Fruit fly (Drosophila melanogaster) whole organism, embryonic: ENCODE measurements around the gene mRpL51.

Experiments used
- Adf1 ChIP-seq: fragments of 200-800 bp; sonication (Bioruptor generic); IDR thresholded peaks from 2 replicates; pipeline ENCODE4 v1.3.6; 2022; ENCODE audit warnings: missing biosample characterization, missing genetic modification characterization
- Bteb2 ChIP-seq: fragments of 200-800 bp; sonication (Bioruptor generic); optimal IDR thresholded peaks from 2 replicates; lab custom pipeline; 2016; ENCODE audit warnings: missing biosample characterization, missing genetic modification characterization
- CG10147 ChIP-seq: fragments of 200-800 bp; sonication (Bioruptor generic); optimal IDR thresholded peaks from 2 replicates; lab custom pipeline; 2019; ENCODE audit warnings: missing biosample characterization, mild to moderate bottlenecking, missing genetic modification characterization, moderate library complexity
- CG11093 ChIP-seq: fragments of 200-800 bp; sonication (Bioruptor generic); IDR thresholded peaks from 3 replicates; pipeline ENCODE4 v1.3.6; 2022; ENCODE audit warnings: missing biosample characterization, missing genetic modification characterization
- CG11456 ChIP-seq: fragments of 200-800 bp; sonication (Bioruptor generic); IDR thresholded peaks from 3 replicates; pipeline ENCODE4 v1.3.6; 2022; ENCODE audit warnings: missing biosample characterization, missing genetic modification characterization
- CG11696 ChIP-seq: fragments of 200-800 bp; sonication (Bioruptor generic); IDR thresholded peaks from 2 replicates; pipeline ENCODE4 v1.3.6; 2022; ENCODE audit warnings: missing biosample characterization, missing genetic modification characterization
- CG18476 ChIP-seq: fragments of 200-800 bp; sonication (Bioruptor generic); optimal IDR thresholded peaks from 2 replicates; lab custom pipeline; 2016; ENCODE audit warnings: missing biosample characterization, mild to moderate bottlenecking, missing genetic modification characterization
- CG2116 ChIP-seq: fragments of 200-800 bp; sonication (Bioruptor generic); optimal IDR thresholded peaks from 3 replicates; lab custom pipeline; 2018; ENCODE audit warnings: missing biosample characterization, mild to moderate bottlenecking, missing genetic modification characterization
- CG2712 ChIP-seq: fragments of 200-800 bp; optimal IDR thresholded peaks from 3 replicates; lab custom pipeline; 2019; ENCODE audit warnings: missing biosample characterization, mild to moderate bottlenecking, missing genetic modification characterization, moderate library complexity
- CG2889 ChIP-seq: fragments of 200-800 bp; sonication (Bioruptor generic); IDR thresholded peaks from 3 replicates; pipeline ENCODE4 v1.3.6; 2022; ENCODE audit warnings: missing biosample characterization, missing genetic modification characterization
- CG31441 ChIP-seq: fragments of 200-800 bp; sonication (Bioruptor generic); IDR thresholded peaks from 2 replicates; pipeline ENCODE4 v1.3.6; 2022; ENCODE audit warnings: missing biosample characterization, missing genetic modification characterization
- CG4282 ChIP-seq: fragments of 200-800 bp; sonication (Bioruptor generic); optimal IDR thresholded peaks from 2 replicates; lab custom pipeline; 2016; ENCODE audit warnings: missing biosample characterization, missing genetic modification characterization
- CG6272 ChIP-seq: fragments of 200-800 bp; sonication (Bioruptor generic); IDR thresholded peaks from 2 replicates; pipeline ENCODE4 v1.3.6; 2022; ENCODE audit warnings: missing biosample characterization, missing genetic modification characterization
- CG7786 ChIP-seq: fragments of 200-800 bp; sonication (Bioruptor generic); optimal IDR thresholded peaks from 2 replicates; lab custom pipeline; 2016; ENCODE audit warnings: missing biosample characterization, missing genetic modification characterization
- CG7928 ChIP-seq: fragments of 200-800 bp; sonication (Bioruptor generic); optimal IDR thresholded peaks from 2 replicates; lab custom pipeline; 2017; ENCODE audit warnings: missing biosample characterization, mild to moderate bottlenecking, missing genetic modification characterization
- CG8089 ChIP-seq: fragments of 200-800 bp; sonication (Bioruptor generic); optimal IDR thresholded peaks from 3 replicates; lab custom pipeline; 2016; ENCODE audit warnings: missing biosample characterization, missing genetic modification characterization
- CG8765 ChIP-seq: fragments of 200-800 bp; sonication (Bioruptor generic); IDR thresholded peaks from 2 replicates; pipeline ENCODE4 v1.3.6; 2022; ENCODE audit warnings: missing biosample characterization, missing genetic modification characterization
- CG9609 ChIP-seq: fragments of 200-800 bp; sonication (Bioruptor generic); optimal IDR thresholded peaks from 3 replicates; lab custom pipeline; 2016; ENCODE audit warnings: missing biosample characterization, missing genetic modification characterization
- Dek ChIP-seq: fragments of 200-800 bp; sonication (Bioruptor generic); optimal IDR thresholded peaks from 3 replicates; lab custom pipeline; 2019; ENCODE audit warnings: missing biosample characterization, mild to moderate bottlenecking, missing genetic modification characterization, moderate library complexity
- Dip2 ChIP-seq: fragments of 200-800 bp; sonication (Bioruptor generic); IDR thresholded peaks from 2 replicates; pipeline ENCODE4 v1.3.6; 2022; ENCODE audit warnings: missing biosample characterization, missing genetic modification characterization
- Eip74EF ChIP-seq, 2 experiments: fragments of 200-800 bp in 1 of 2; fragments of >200 bp in 1 of 2; sonication (Bioruptor generic) in 1 of 2; optimal IDR thresholded peaks; 2 replicates each; lab custom pipeline; 2017 to 2019; ENCODE audit warnings: missing biosample characterization in 2 of 2, missing genetic modification characterization in 2 of 2, mild to moderate bottlenecking in 1 of 2, moderate library complexity in 1 of 2
- GATAe ChIP-seq: fragments of 200-800 bp; sonication (Bioruptor generic); conservative IDR thresholded peaks from 2 replicates; pipeline ENCODE4 v1.3.6; 2022; ENCODE audit warnings: missing biosample characterization, missing genetic modification characterization
- Gug ChIP-seq: fragments of 200-800 bp; sonication (Bioruptor generic); IDR thresholded peaks from 4 replicates; pipeline ENCODE4 v1.3.6; 2022; ENCODE audit warnings: missing biosample characterization, missing genetic modification characterization
- H15 ChIP-seq: fragments of 200-800 bp; sonication (Bioruptor generic); IDR thresholded peaks from 3 replicates; pipeline ENCODE4 v1.3.6; 2022; ENCODE audit warnings: missing biosample characterization, missing genetic modification characterization
- Lhr ChIP-seq: fragments of 200-800 bp; sonication (Bioruptor generic); optimal IDR thresholded peaks from 3 replicates; lab custom pipeline; 2017; ENCODE audit warnings: mild to moderate bottlenecking, missing biosample characterization, missing genetic modification reagents, missing genetic modification characterization
- Max ChIP-seq: fragments of 200-800 bp; sonication (Bioruptor generic); optimal IDR thresholded peaks from 2 replicates; lab custom pipeline; 2016; ENCODE audit warnings: missing biosample characterization, mild to moderate bottlenecking, missing genetic modification characterization
- Nf-YB ChIP-seq: fragments of 200-800 bp; sonication (Bioruptor generic); optimal IDR thresholded peaks from 3 replicates; lab custom pipeline; 2019; ENCODE audit warnings: missing biosample characterization, mild to moderate bottlenecking, missing genetic modification characterization, moderate library complexity
- Optix ChIP-seq: fragments of 200-800 bp; sonication (Bioruptor generic); IDR thresholded peaks from 3 replicates; pipeline ENCODE4 v1.3.6; 2022; ENCODE audit warnings: missing biosample characterization, missing genetic modification characterization
- PHDP ChIP-seq: fragments of 200-800 bp; sonication (Bioruptor generic); optimal IDR thresholded peaks from 3 replicates; lab custom pipeline; 2018; ENCODE audit warnings: missing biosample characterization, mild to moderate bottlenecking, missing genetic modification characterization, moderate library complexity
- Stat92E ChIP-seq, 3 experiments: fragments of >200 bp in 2 of 3; fragments of 200-800 bp in 1 of 3; sonication (Bioruptor generic) in 1 of 3; optimal IDR thresholded peaks; 2 replicates each; lab custom pipeline; 2017 to 2019; ENCODE audit warnings: missing biosample characterization in 3 of 3, missing genetic modification characterization in 3 of 3, mild to moderate bottlenecking in 1 of 3, moderate library complexity in 1 of 3
- Usf ChIP-seq: fragments of 200-800 bp; sonication (Bioruptor generic); optimal IDR thresholded peaks from 2 replicates; lab custom pipeline; 2017; ENCODE audit warnings: missing genotype, missing biosample characterization, missing genetic modification characterization
- Xbp1 ChIP-seq: fragments of 200-800 bp; sonication (Bioruptor generic); optimal IDR thresholded peaks from 3 replicates; lab custom pipeline; 2016; ENCODE audit warnings: missing biosample characterization, mild to moderate bottlenecking, missing genetic modification characterization
- ap ChIP-seq: fragments of 200-800 bp; sonication (Bioruptor generic); IDR thresholded peaks from 2 replicates; pipeline ENCODE4 v1.3.6; 2022; ENCODE audit warnings: missing biosample characterization, missing genetic modification characterization
- ara ChIP-seq: fragments of 200-800 bp; sonication (Bioruptor generic); IDR thresholded peaks from 2 replicates; pipeline ENCODE4 v1.3.6; 2022; ENCODE audit warnings: missing biosample characterization, missing genetic modification characterization
- bbx ChIP-seq: fragments of 200-800 bp; sonication (Bioruptor generic); IDR thresholded peaks from 2 replicates; pipeline ENCODE4 v1.3.6; 2022; ENCODE audit warnings: missing biosample characterization, missing genetic modification characterization; ENCODE audit not compliant: partially characterized antibody
- caup ChIP-seq: fragments of 200-800 bp; sonication (Bioruptor generic); optimal IDR thresholded peaks from 3 replicates; lab custom pipeline; 2017; ENCODE audit warnings: missing biosample characterization, mild to moderate bottlenecking, missing genetic modification characterization, moderate library complexity; ENCODE audit not compliant: severe bottlenecking
- dmrt99B ChIP-seq: fragments of 200-800 bp; sonication (Bioruptor generic); optimal IDR thresholded peaks from 2 replicates; lab custom pipeline; 2018; ENCODE audit warnings: missing biosample characterization, mild to moderate bottlenecking, missing genetic modification characterization, moderate library complexity
- emc ChIP-seq: fragments of 200-800 bp; sonication (Bioruptor generic); optimal IDR thresholded peaks from 2 replicates; lab custom pipeline; 2016; ENCODE audit warnings: missing biosample characterization, missing genetic modification characterization
- fu2 ChIP-seq: fragments of 200-800 bp; sonication (Bioruptor generic); optimal IDR thresholded peaks from 2 replicates; lab custom pipeline; 2016; ENCODE audit warnings: missing biosample characterization, missing genetic modification characterization
- nau ChIP-seq: fragments of 200-800 bp; sonication (Bioruptor generic); optimal IDR thresholded peaks from 3 replicates; lab custom pipeline; 2017; ENCODE audit warnings: missing biosample characterization, mild to moderate bottlenecking, missing genetic modification characterization, missing genetic modification reagents
- nerfin-1 ChIP-seq: fragments of 200-800 bp; sonication (Bioruptor generic); optimal IDR thresholded peaks from 3 replicates; lab custom pipeline; 2019; ENCODE audit warnings: missing biosample characterization, mild to moderate bottlenecking, missing genetic modification characterization, moderate library complexity
- org-1 ChIP-seq: fragments of 200-800 bp; sonication (Bioruptor generic); optimal IDR thresholded peaks from 2 replicates; lab custom pipeline; 2017; ENCODE audit warnings: missing biosample characterization, missing genetic modification characterization
- pb ChIP-seq: fragments of 200-800 bp; sonication (Bioruptor generic); optimal IDR thresholded peaks from 3 replicates; lab custom pipeline; 2016; ENCODE audit warnings: missing biosample characterization, missing genetic modification characterization
- pho ChIP-seq: fragments of 200-800 bp; sonication (Bioruptor generic); optimal IDR thresholded peaks from 2 replicates; lab custom pipeline; 2016; ENCODE audit warnings: missing biosample characterization, missing genetic modification characterization
- pzg ChIP-seq: fragments of 200-800 bp; sonication (Bioruptor generic); optimal IDR thresholded peaks from 3 replicates; lab custom pipeline; 2018; ENCODE audit warnings: missing biosample characterization, mild to moderate bottlenecking, missing genetic modification characterization, moderate library complexity
- scrt ChIP-seq: fragments of 200-800 bp; sonication (Bioruptor generic); optimal IDR thresholded peaks from 2 replicates; lab custom pipeline; 2018; ENCODE audit warnings: missing biosample characterization, mild to moderate bottlenecking, missing genetic modification characterization, moderate library complexity
- slbo ChIP-seq: fragments of 200-800 bp; sonication (Bioruptor generic); IDR thresholded peaks from 2 replicates; pipeline ENCODE4 v1.3.6; 2022; ENCODE audit warnings: missing biosample characterization, missing genetic modification characterization
- sug ChIP-seq: fragments of 200-800 bp; optimal IDR thresholded peaks from 2 replicates; lab custom pipeline; 2019; ENCODE audit warnings: missing biosample characterization, mild to moderate bottlenecking, missing genetic modification characterization, moderate library complexity
- unc-4 ChIP-seq: fragments of 200-800 bp; sonication (Bioruptor generic); IDR thresholded peaks from 2 replicates; pipeline ENCODE4 v1.3.6; 2022; ENCODE audit warnings: missing biosample characterization, missing genetic modification characterization; ENCODE audit not compliant: partially characterized antibody
- z ChIP-seq: fragments of 200-800 bp; sonication (Bioruptor generic); IDR thresholded peaks from 3 replicates; pipeline ENCODE4 v1.3.6; 2022; ENCODE audit warnings: missing biosample characterization, missing genetic modification characterization

Gene mRpL51

dm6 chr2L:8514748-8515147 lies 2.4 kb downstream of the mRpL51 start, which contains the start of the genes CG13097 and PIG-U (continued):
- TF ChIP-seq Dek (peak; percentile 71), caup (GFP tag; lab: Kevin White, UChicago) (peak; percentile 72), CG7928 (GFP tag; lab: Kevin White, UChicago) (peak; percentile 50), ara (peak; percentile 79), emc (GFP tag; lab: Kevin White, UChicago) (no peak), pb (GFP tag; lab: Kevin White, UChicago) (peak; percentile 10), nau (GFP tag; lab: Kevin White, UChicago) (no peak), fu2 (peak; percentile 59), CG11456 (GFP tag; lab: Robert Waterston, UW) (peak; percentile 74; the same call in 2 of the 3 replicates), Stat92E (GFP tag; optimal IDR thresholded peaks at IDR 0.05; lab: Kevin White, UChicago) (peak in 1 of 3 experiments; percentile 23), Usf (GFP tag; lab: Kevin White, UChicago) (peak; percentile 20), Max (GFP tag; lab: Kevin White, UChicago) (peak; percentile 90), sug (tag; lab: Kevin White, UChicago) (peak; percentile 88), CG18476 (peak; percentile 86), Eip74EF (GFP tag; optimal IDR thresholded peaks at IDR 0.05; lab: Kevin White, UChicago) (no peak), ap (GFP tag; lab: Robert Waterston, UW) (0 out of 2 replicates have a peak, but pooled peaks have one; percentile 12), bbx (peak; percentile 81), CG8765 (peak; percentile 71), CG11696 (GFP tag; lab: Robert Waterston, UW) (0 out of 2 replicates have a peak, but pooled peaks have one; percentile 24), CG2712 (tag; lab: Kevin White, UChicago) (peak; percentile 90), CG11093 (GFP tag; lab: Robert Waterston, UW) (no peak), CG2889 (GFP tag; lab: Robert Waterston, UW) (0 out of 3 replicates have a peak, but pooled peaks have one; percentile 45), pzg (GFP tag; lab: Kevin White, UChicago) (peak; percentile 64), Optix (no peak; the same call in 1 of the 3 replicates), GATAe (no peak), Lhr (GFP tag; lab: Kevin White, UChicago) (peak; percentile 62), z (GFP tag; lab: Robert Waterston, UW) (no peak), unc-4 (GFP tag; lab: Robert Waterston, UW) (peak; percentile 96), CG8089 (GFP tag; lab: Kevin White, UChicago) (peak; percentile 64), CG2116 (GFP tag; lab: Kevin White, UChicago) (peak; percentile 92), CG9609 (GFP tag; lab: Kevin White, UChicago) (peak; percentile 78), Nf-YB (GFP tag; lab: Kevin White, UChicago) (peak; percentile 44), CG4282 (GFP tag; lab: Kevin White, UChicago) (no peak), pho (GFP tag; lab: Kevin White, UChicago) (peak; percentile 74), Gug (GFP tag; lab: Robert Waterston, UW) (peak; percentile 85), Dip2 (no peak), slbo (GFP tag; lab: Robert Waterston, UW) (peak; percentile 92), nerfin-1 (tag; lab: Kevin White, UChicago) (peak; percentile 75), PHDP (tag; lab: Kevin White, UChicago) (peak; percentile 75), H15 (GFP tag; lab: Robert Waterston, UW) (peak; percentile 77; the same call in 2 of the 3 replicates), dmrt99B (tag; lab: Kevin White, UChicago) (no peak), CG31441 (peak; percentile 79), org-1 (GFP tag; lab: Kevin White, UChicago) (peak; percentile 24), CG7786 (GFP tag; lab: Kevin White, UChicago) (peak; percentile 69), Adf1 (peak; percentile 49), CG10147 (GFP tag; lab: Kevin White, UChicago) (peak; percentile 80), Bteb2 (GFP tag; lab: Kevin White, UChicago) (peak; percentile 65), Xbp1 (peak; percentile 87), scrt (peak; percentile 66), CG6272 (peak; percentile 74)
